Fruit fly (Drosophila melanogaster) whole organism, prepupa: ENCODE results near the gene CG43678.
A peak's percentile ranks its signal among the peaks of the same experiment; 100 is the strongest.

ENCODE experiments used
- Blimp-1 ChIP-seq: fragments of 200-800 bp; sonication (Bioruptor generic); optimal IDR thresholded peaks from 3 replicates; lab custom pipeline; 2017; ENCODE audit warnings: missing biosample characterization, missing genetic modification characterization, mild to moderate bottlenecking, moderate library complexity, missing genetic modification reagents
- CG10631 ChIP-seq: fragments of 200-800 bp; sonication (Bioruptor generic); optimal IDR thresholded peaks from 2 replicates; lab custom pipeline; 2016; ENCODE audit warnings: missing biosample characterization, missing genetic modification characterization
- CG10669 ChIP-seq: fragments of 200-800 bp; sonication (Bioruptor generic); optimal IDR thresholded peaks from 3 replicates; lab custom pipeline; 2018; ENCODE audit warnings: missing biosample characterization, mild to moderate bottlenecking, missing genetic modification characterization, moderate library complexity
- CG11294 ChIP-seq: fragments of 200-800 bp; sonication (Bioruptor generic); IDR thresholded peaks from 2 replicates; pipeline ENCODE4 v1.3.6; 2022; ENCODE audit warnings: missing biosample characterization, missing genetic modification characterization
- CG11762 ChIP-seq: fragments of 200-800 bp; sonication (Bioruptor generic); optimal IDR thresholded peaks from 3 replicates; lab custom pipeline; 2016; ENCODE audit warnings: missing biosample characterization, missing genetic modification characterization; ENCODE audit not compliant: insufficient read depth
- CG15336 ChIP-seq: fragments of 200-800 bp; sonication (Bioruptor generic); IDR thresholded peaks from 2 replicates; pipeline ENCODE4 v1.3.6; 2022; ENCODE audit warnings: missing biosample characterization, missing genetic modification characterization
- CG1621 ChIP-seq: fragments of 200-800 bp; sonication (Bioruptor generic); optimal IDR thresholded peaks from 3 replicates; lab custom pipeline; 2018; ENCODE audit warnings: missing biosample characterization, mild to moderate bottlenecking, missing genetic modification characterization
- CG16779 ChIP-seq: fragments of 200-800 bp; sonication (Bioruptor generic); optimal IDR thresholded peaks from 3 replicates; lab custom pipeline; 2017; ENCODE audit warnings: missing biosample characterization, mild to moderate bottlenecking, missing genetic modification characterization
- CG31627 ChIP-seq: fragments of 200-800 bp; sonication (Bioruptor generic); optimal IDR thresholded peaks from 3 replicates; lab custom pipeline; 2016; ENCODE audit warnings: missing biosample characterization, missing genetic modification characterization
- CG32006 ChIP-seq: fragments of 200-800 bp; sonication (Bioruptor generic); optimal IDR thresholded peaks from 3 replicates; lab custom pipeline; 2017; ENCODE audit warnings: missing biosample characterization, mild to moderate bottlenecking, missing genetic modification characterization
- CG34406 ChIP-seq: fragments of 200-800 bp; sonication (Bioruptor generic); optimal IDR thresholded peaks from 3 replicates; lab custom pipeline; 2016; ENCODE audit warnings: missing biosample characterization, missing genetic modification characterization
- CG3919 ChIP-seq: fragments of 200-800 bp; sonication (Bioruptor generic); optimal IDR thresholded peaks from 3 replicates; lab custom pipeline; 2016; ENCODE audit warnings: missing biosample characterization, missing genetic modification characterization
- CG4318 ChIP-seq: fragments of 200-800 bp; sonication (Bioruptor generic); optimal IDR thresholded peaks from 3 replicates; lab custom pipeline; 2017; ENCODE audit warnings: missing biosample characterization, mild to moderate bottlenecking, missing genetic modification characterization
- CG6163 ChIP-seq: fragments of 200-800 bp; sonication (Bioruptor generic); IDR thresholded peaks from 3 replicates; pipeline ENCODE4 v1.3.6; 2022; ENCODE audit warnings: missing biosample characterization, missing genetic modification characterization
- CG6276 ChIP-seq: fragments of 200-800 bp; sonication (Bioruptor generic); optimal IDR thresholded peaks from 2 replicates; lab custom pipeline; 2017; ENCODE audit warnings: missing biosample characterization, mild to moderate bottlenecking, missing genetic modification characterization
- CG6792 ChIP-seq: fragments of 200-800 bp; sonication (Bioruptor generic); optimal IDR thresholded peaks from 3 replicates; lab custom pipeline; 2016; ENCODE audit warnings: missing biosample characterization, missing genetic modification characterization
- CG6808 ChIP-seq: fragments of 200-800 bp; sonication (Bioruptor generic); optimal IDR thresholded peaks from 3 replicates; lab custom pipeline; 2017; ENCODE audit warnings: missing biosample characterization, missing genetic modification characterization, mild to moderate bottlenecking, moderate library complexity, missing genetic modification reagents
- CG6854 ChIP-seq: fragments of 200-800 bp; sonication (Bioruptor generic); optimal IDR thresholded peaks from 2 replicates; lab custom pipeline; 2017; ENCODE audit warnings: missing biosample characterization, mild to moderate bottlenecking, missing genetic modification characterization
- CG7368 ChIP-seq: fragments of 200-800 bp; sonication (Bioruptor generic); optimal IDR thresholded peaks from 3 replicates; lab custom pipeline; 2016; ENCODE audit warnings: missing biosample characterization, missing genetic modification characterization
- CG8119 ChIP-seq: fragments of 200-800 bp; sonication (Bioruptor generic); IDR thresholded peaks from 3 replicates; pipeline ENCODE4 v1.3.6; 2022; ENCODE audit warnings: missing biosample characterization, missing genetic modification characterization
- CG8319 ChIP-seq: fragments of 200-800 bp; sonication (Bioruptor generic); optimal IDR thresholded peaks from 3 replicates; lab custom pipeline; 2016; ENCODE audit warnings: missing biosample characterization, missing genetic modification characterization
- Eip75B ChIP-seq: fragments of 200-800 bp; sonication (Bioruptor generic); optimal IDR thresholded peaks from 3 replicates; lab custom pipeline; 2016; ENCODE audit warnings: missing biosample characterization, missing genetic modification characterization
- Eip78C ChIP-seq: fragments of 200-800 bp; sonication (Bioruptor generic); peaks from one replicate; lab custom pipeline; 2016; ENCODE audit warnings: missing biosample characterization, missing genetic modification characterization
- Eip93F ChIP-seq: fragments of 200-800 bp; sonication (Bioruptor generic); optimal IDR thresholded peaks from 2 replicates; lab custom pipeline; 2016; ENCODE audit warnings: missing biosample characterization, mild to moderate bottlenecking, missing genetic modification characterization
- Ets21C ChIP-seq: fragments of 200-800 bp; sonication (Bioruptor generic); optimal IDR thresholded peaks from 3 replicates; lab custom pipeline; 2016; ENCODE audit warnings: missing biosample characterization, missing genetic modification characterization
- Ets96B ChIP-seq: fragments of 200-800 bp; optimal IDR thresholded peaks from 2 replicates; lab custom pipeline; 2019; ENCODE audit warnings: missing biosample characterization, mild to moderate bottlenecking, missing genetic modification characterization, moderate library complexity
- Gug ChIP-seq: fragments of 200-800 bp; sonication (Bioruptor generic); IDR thresholded peaks from 2 replicates; pipeline ENCODE4 v1.3.6; 2022; ENCODE audit warnings: missing biosample characterization, missing genetic modification characterization
- Hr38 ChIP-seq: sonication (Bioruptor generic); optimal IDR thresholded peaks from 2 replicates; lab custom pipeline; 2016; ENCODE audit warnings: missing biosample characterization, missing genetic modification characterization
- Hr39 ChIP-seq: fragments of 200-800 bp; sonication (Bioruptor generic); optimal IDR thresholded peaks from 2 replicates; lab custom pipeline; 2016; ENCODE audit warnings: missing biosample characterization, missing genetic modification characterization
- Hr4 ChIP-seq: fragments of 200-800 bp; sonication (Bioruptor generic); optimal IDR thresholded peaks from 3 replicates; lab custom pipeline; 2016; ENCODE audit warnings: missing biosample characterization, missing genetic modification characterization
- Lpt ChIP-seq: fragments of 200-800 bp; sonication (Bioruptor generic); optimal IDR thresholded peaks from 3 replicates; lab custom pipeline; 2016; ENCODE audit warnings: missing biosample characterization, missing genetic modification characterization
- Met ChIP-seq: fragments of 200-800 bp; sonication (Bioruptor generic); optimal IDR thresholded peaks from 3 replicates; lab custom pipeline; 2016; ENCODE audit warnings: missing biosample characterization, missing genetic modification characterization
- Sox102F ChIP-seq: fragments of 200-800 bp; sonication (Bioruptor generic); optimal IDR thresholded peaks from 2 replicates; lab custom pipeline; 2016; ENCODE audit warnings: missing biosample characterization, mild to moderate bottlenecking, missing genetic modification characterization
- Sox14 ChIP-seq: fragments of 200-800 bp; sonication (Bioruptor generic); optimal IDR thresholded peaks from 3 replicates; lab custom pipeline; 2016; ENCODE audit warnings: missing biosample characterization, missing genetic modification characterization
- achi ChIP-seq: fragments of 200-800 bp; sonication (Bioruptor generic); optimal IDR thresholded peaks from 3 replicates; lab custom pipeline; 2016; ENCODE audit warnings: missing biosample characterization, missing genetic modification characterization
- acj6 ChIP-seq: fragments of 200-800 bp; sonication (Bioruptor generic); optimal IDR thresholded peaks from 3 replicates; lab custom pipeline; 2016; ENCODE audit warnings: missing biosample characterization, missing genetic modification characterization
- cyc ChIP-seq: fragments of 200-800 bp; sonication (Bioruptor generic); optimal IDR thresholded peaks from 3 replicates; lab custom pipeline; 2016; ENCODE audit warnings: missing biosample characterization, missing genetic modification characterization
- dac ChIP-seq: fragments of 200-800 bp; sonication (Bioruptor generic); optimal IDR thresholded peaks from 2 replicates; lab custom pipeline; 2017; ENCODE audit warnings: missing biosample characterization, mild to moderate bottlenecking, missing genetic modification characterization
- dsx ChIP-seq: fragments of 200-800 bp; optimal IDR thresholded peaks from 3 replicates; lab custom pipeline; 2019; ENCODE audit warnings: missing biosample characterization, mild to moderate bottlenecking, missing genetic modification characterization, moderate library complexity; ENCODE audit not compliant: poor library complexity, severe bottlenecking
- eg ChIP-seq: fragments of 200-800 bp; sonication (Bioruptor generic); IDR thresholded peaks from 3 replicates; pipeline ENCODE4 v1.3.6; 2022; ENCODE audit warnings: missing biosample characterization, missing genetic modification characterization
- fd85E ChIP-seq: fragments of 200-800 bp; sonication (Bioruptor generic); optimal IDR thresholded peaks from 3 replicates; lab custom pipeline; 2016; ENCODE audit warnings: missing biosample characterization, missing genetic modification characterization
- fkh ChIP-seq: fragments of 200-800 bp; sonication (Bioruptor generic); optimal IDR thresholded peaks from 3 replicates; lab custom pipeline; 2017; ENCODE audit warnings: missing biosample characterization, mild to moderate bottlenecking, missing genetic modification characterization, moderate library complexity
- net ChIP-seq: fragments of 200-800 bp; sonication (Bioruptor generic); optimal IDR thresholded peaks from 3 replicates; lab custom pipeline; 2016; ENCODE audit warnings: missing biosample characterization, missing genetic modification characterization
- pdm3 ChIP-seq: fragments of 200-800 bp; sonication (Bioruptor generic); optimal IDR thresholded peaks from 3 replicates; lab custom pipeline; 2016; ENCODE audit warnings: missing biosample characterization, missing genetic modification characterization
- spab ChIP-seq: fragments of 200-800 bp; sonication (Bioruptor generic); optimal IDR thresholded peaks from 2 replicates; lab custom pipeline; 2017; ENCODE audit warnings: missing biosample characterization, mild to moderate bottlenecking, missing genetic modification characterization, missing genetic modification reagents
- topi ChIP-seq: fragments of 200-800 bp; sonication (Bioruptor generic); optimal IDR thresholded peaks from 3 replicates; lab custom pipeline; 2016; ENCODE audit warnings: missing biosample characterization, missing genetic modification characterization
- vri ChIP-seq: fragments of 200-800 bp; sonication (Bioruptor generic); optimal IDR thresholded peaks from 3 replicates; lab custom pipeline; 2016; ENCODE audit warnings: missing biosample characterization, mild to moderate bottlenecking, missing genetic modification characterization

The CG43678 gene

DNA sequence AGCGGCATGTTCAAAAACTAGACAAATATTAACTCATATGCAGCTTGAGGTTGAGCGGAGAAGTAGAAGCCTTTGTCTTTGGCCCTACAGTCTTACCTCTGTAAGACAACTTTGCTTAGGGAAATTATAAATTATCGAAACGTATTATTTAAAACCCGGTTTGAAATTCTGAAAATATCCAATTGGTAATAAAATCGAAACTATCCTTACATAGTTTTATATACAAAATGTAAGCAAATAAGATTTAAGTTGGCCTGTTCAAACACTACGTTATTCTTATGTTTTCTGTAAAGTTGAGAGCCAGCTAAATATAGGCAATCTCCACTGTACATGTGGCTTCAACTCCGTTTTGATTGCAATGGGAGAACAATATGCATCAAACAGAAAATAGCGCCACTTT lies 36.0 kb downstream of the CG43678 start (continued):
- TF ChIP-seq fd85E, result no peak
- peak; percentile 30 for TF ChIP-seq CG11762 (GFP tag; lab: Kevin White, UChicago)
- no peak for TF ChIP-seq CG31627
- TF ChIP-seq CG6792 (GFP tag; lab: Kevin White, UChicago), result no peak
- TF ChIP-seq CG4318 (GFP tag; lab: Kevin White, UChicago), result peak; percentile 15
- peak; percentile 13 for TF ChIP-seq Eip75B (GFP tag; lab: Kevin White, UChicago)
- peak; percentile 39 for TF ChIP-seq pdm3 (GFP tag; lab: Kevin White, UChicago)
- no peak for TF ChIP-seq CG3919 (GFP tag; lab: Kevin White, UChicago)
- no peak for TF ChIP-seq Gug (GFP tag; lab: Robert Waterston, UW)
- peak; percentile 61 for TF ChIP-seq CG10669 (GFP tag; lab: Kevin White, UChicago)
- TF ChIP-seq acj6 (GFP tag; lab: Kevin White, UChicago), result peak; percentile 39
- no peak for TF ChIP-seq Lpt (GFP tag; lab: Kevin White, UChicago)
- no peak for TF ChIP-seq Sox102F (GFP tag; lab: Kevin White, UChicago)
- peak; percentile 50 for TF ChIP-seq dsx
- TF ChIP-seq Hr39 (GFP tag; lab: Kevin White, UChicago), result peak; percentile 12
- TF ChIP-seq CG15336 (GFP tag; lab: Robert Waterston, UW), result peak; percentile 26; the same call in 1 of the 2 replicates
- TF ChIP-seq spab (GFP tag; lab: Kevin White, UChicago), result peak; percentile 24
- TF ChIP-seq CG8119, result peak; percentile 52; the same call in 2 of the 3 replicates
- TF ChIP-seq Sox14 (GFP tag; lab: Kevin White, UChicago), result peak; percentile 40
- TF ChIP-seq cyc (GFP tag; lab: Kevin White, UChicago), result peak; percentile 2
- TF ChIP-seq Ets96B, result peak; percentile 67
- peak; percentile 42 for TF ChIP-seq achi
- TF ChIP-seq Blimp-1, result no peak
- peak; percentile 47 for TF ChIP-seq CG1621 (tag; lab: Kevin White, UChicago)
- TF ChIP-seq Eip78C (GFP tag; lab: Kevin White, UChicago), result peak; percentile 75
- no peak for TF ChIP-seq CG8319 (GFP tag; lab: Kevin White, UChicago)
- TF ChIP-seq dac (GFP tag; lab: Kevin White, UChicago), result no peak

DNA sequence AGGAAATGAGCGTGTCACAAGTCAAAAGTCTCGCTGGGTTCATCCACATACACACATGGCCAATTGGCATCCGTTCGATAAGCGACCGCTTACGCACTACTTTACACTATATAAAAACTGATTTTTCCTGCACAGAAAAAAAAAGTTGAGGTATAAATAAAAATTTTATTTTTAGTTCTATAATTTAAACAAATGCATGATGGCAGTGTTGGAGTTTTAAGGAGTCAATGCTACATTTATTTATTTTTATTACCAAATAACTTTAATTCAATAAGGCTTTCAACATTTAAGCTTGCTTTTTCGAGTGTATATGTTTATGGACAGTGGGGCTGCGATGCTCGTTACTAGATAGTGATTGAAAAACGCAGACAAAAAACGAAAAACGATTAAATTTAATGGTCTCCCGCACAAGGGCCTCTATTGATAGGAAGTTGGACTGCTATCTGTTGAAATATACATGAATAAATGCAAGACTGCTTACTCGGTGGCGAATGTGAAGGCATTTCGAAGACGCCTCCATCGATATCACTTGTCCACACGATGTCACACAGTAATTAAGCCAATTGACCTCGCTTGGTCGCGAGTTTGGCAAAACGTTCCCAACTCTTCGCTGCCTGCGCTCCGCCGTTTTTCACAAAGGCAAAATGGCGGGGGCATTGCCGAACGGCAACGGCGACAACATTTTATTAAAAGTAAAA lies 37.5 kb downstream of the CG43678 start:
- peak; percentile 75 for TF ChIP-seq spab (GFP tag; lab: Kevin White, UChicago)
- peak; percentile 86 for TF ChIP-seq Hr4 (GFP tag; lab: Kevin White, UChicago)
- no peak for TF ChIP-seq fd85E
- peak; percentile 88 for TF ChIP-seq Ets96B
- peak; percentile 77 for TF ChIP-seq net (GFP tag; lab: Kevin White, UChicago)
- no peak for TF ChIP-seq vri
- TF ChIP-seq CG6792 (GFP tag; lab: Kevin White, UChicago), result peak; percentile 64
- no peak for TF ChIP-seq Hr38
- TF ChIP-seq CG10669 (GFP tag; lab: Kevin White, UChicago), result peak; percentile 73
- TF ChIP-seq CG6854, result no peak
- TF ChIP-seq CG11294 (GFP tag; lab: Robert Waterston, UW), result peak; percentile 44; the same call in 1 of the 2 replicates
- peak; percentile 79 for TF ChIP-seq CG10631
- peak; percentile 78 for TF ChIP-seq achi
- TF ChIP-seq Ets21C (GFP tag; lab: Kevin White, UChicago), result peak; percentile 25
- TF ChIP-seq CG6808 (GFP tag; lab: Kevin White, UChicago), result peak; percentile 76
- peak; percentile 41 for TF ChIP-seq CG8319 (GFP tag; lab: Kevin White, UChicago)
- TF ChIP-seq CG6276 (GFP tag; lab: Kevin White, UChicago), result peak; percentile 73
- TF ChIP-seq dsx, result peak; percentile 83
- TF ChIP-seq Sox102F (GFP tag; lab: Kevin White, UChicago), result peak; percentile 33
- peak; percentile 85 for TF ChIP-seq eg (GFP tag; lab: Robert Waterston, UW)
- TF ChIP-seq CG7368 (GFP tag; lab: Kevin White, UChicago), result peak; percentile 51
- peak; percentile 76 for TF ChIP-seq CG34406 (GFP tag; lab: Kevin White, UChicago)
- peak; percentile 87 for TF ChIP-seq CG15336 (GFP tag; lab: Robert Waterston, UW)
- peak; percentile 59 for TF ChIP-seq topi (GFP tag; lab: Kevin White, UChicago)
- peak; percentile 81 for TF ChIP-seq Gug (GFP tag; lab: Robert Waterston, UW)
- TF ChIP-seq CG1621 (tag; lab: Kevin White, UChicago), result peak; percentile 64
- TF ChIP-seq CG6163 (GFP tag; lab: Robert Waterston, UW), result peak; percentile 87
- TF ChIP-seq Met (GFP tag; lab: Kevin White, UChicago), result peak; percentile 59
- peak; percentile 64 for TF ChIP-seq CG16779 (tag; lab: Kevin White, UChicago)
- peak; percentile 77 for TF ChIP-seq pdm3 (GFP tag; lab: Kevin White, UChicago)
- no peak for TF ChIP-seq fkh (GFP tag; lab: Kevin White, UChicago)
- TF ChIP-seq Hr39 (GFP tag; lab: Kevin White, UChicago), result peak; percentile 34
- TF ChIP-seq CG32006, result peak; percentile 83
- no peak for TF ChIP-seq Eip93F
